Fruit fly (Drosophila melanogaster) Kc167 (cell line): Measurements from ENCODE around the gene Mat89Ba.

ENCODE experiments used
- Myc ChIP-seq: fragments of >200 bp; optimal IDR thresholded peaks from 2 replicates; lab custom pipeline; 2017; ENCODE audit warnings: missing external identifiers
- Sin3A ChIP-seq: fragments of >200 bp; optimal IDR thresholded peaks from 2 replicates; lab custom pipeline; 2018; ENCODE audit warnings: missing external identifiers
- h ChIP-seq: fragments of >200 bp; optimal IDR thresholded peaks from 3 replicates; lab custom pipeline; 2018; ENCODE audit warnings: missing external identifiers
- insv ChIP-seq: fragments of >200 bp; optimal IDR thresholded peaks from 3 replicates; lab custom pipeline; 2018; ENCODE audit warnings: missing external identifiers
- psq ChIP-seq: fragments of >200 bp; optimal IDR thresholded peaks from 2 replicates; lab custom pipeline; 2017; ENCODE audit warnings: missing external identifiers

- no peak for TF ChIP-seq h
- TF ChIP-seq Myc (lab: Kevin White, UChicago) = no peak
- TF ChIP-seq insv = no peak
- no peak for TF ChIP-seq psq (lab: Kevin White, UChicago)
- TF ChIP-seq Sin3A (lab: Kevin White, UChicago) = no peak
Measured at dm6 chr3R:16242461-16242934, 29.7 kb downstream of the Mat89Ba start.
